Worm (Caenorhabditis elegans) whole organism, late embryonic: ENCODE results near the gene clec-181.

Experiments used
- K02D7.2 ChIP-seq: sonication (generic microtip); optimal IDR thresholded peaks from 2 replicates; lab custom pipeline; 2017; ENCODE audit warnings: mild to moderate bottlenecking, missing genetic modification characterization, missing compliant biosample characterization
- ama-1 ChIP-seq: fragments of 150-350 bp; optimal IDR thresholded peaks from 2 replicates; lab custom pipeline; 2014
- dmd-4 ChIP-seq: sonication (generic microtip); optimal IDR thresholded peaks from 2 replicates; lab custom pipeline; 2016; ENCODE audit warnings: borderline replicate concordance, missing genetic modification characterization, missing compliant biosample characterization
- dve-1 ChIP-seq: sonication (generic microtip); optimal IDR thresholded peaks from 2 replicates; lab custom pipeline; 2017; ENCODE audit warnings: antibody characterized with exemption, mild to moderate bottlenecking, missing genetic modification characterization, missing compliant biosample characterization
- nhr-11 ChIP-seq: fragments of 150-350 bp; optimal IDR thresholded peaks from 2 replicates; lab custom pipeline; 2014; ENCODE audit warnings: missing biosample characterization, missing genetic modification characterization
- nhr-232 ChIP-seq: sonication (generic microtip); optimal IDR thresholded peaks from 2 replicates; lab custom pipeline; 2016; ENCODE audit warnings: missing genetic modification characterization, missing compliant biosample characterization
- odd-2 ChIP-seq: sonication (generic microtip); optimal IDR thresholded peaks from 2 replicates; lab custom pipeline; 2017; ENCODE audit warnings: antibody characterized with exemption, mild to moderate bottlenecking, missing genetic modification characterization, missing compliant biosample characterization
- pha-4 ChIP-seq: fragments of 150-350 bp; optimal IDR thresholded peaks from 2 replicates; lab custom pipeline; 2018; ENCODE audit warnings: missing biosample characterization, missing genetic modification reagents, missing genetic modification characterization
- sdc-2 ChIP-seq: sonication (generic microtip); optimal IDR thresholded peaks from 2 replicates; lab custom pipeline; 2016; ENCODE audit warnings: missing genotype, missing genetic modification characterization, missing compliant biosample characterization

ce11 chrIV:8570719-8571118, 25.1 kb upstream of the clec-181 start:
- TF ChIP-seq ama-1 (no peak), dve-1 (tag; lab: Kevin White, UChicago) (no peak), dmd-4 (no peak), sdc-2 (tag; lab: Kevin White, UChicago) (no peak), pha-4 (tag; lab: Kevin White, UChicago) (no peak), nhr-11 (tag; lab: Kevin White, UChicago) (no peak), K02D7.2 (tag; lab: Kevin White, UChicago) (no peak), nhr-232 (no peak), odd-2 (no peak)
